Worm (Caenorhabditis elegans) whole organism, young adult: ENCODE results near the gene pqn-83.
A peak's percentile ranks its signal among the peaks of the same experiment; 100 is the strongest.

ENCODE experiments used
- C17E4.6 ChIP-seq: fragments of 200-800 bp; sonication (Bioruptor generic); IDR thresholded peaks from 2 replicates; pipeline ENCODE4 v1.3.6; 2022; ENCODE audit warnings: missing genetic modification reagents, missing genetic modification characterization, missing compliant biosample characterization
- F23B12.7 ChIP-seq: sonication (generic microtip); optimal IDR thresholded peaks from 2 replicates; lab custom pipeline; 2017; ENCODE audit warnings: missing genetic modification characterization, mild to moderate bottlenecking, missing compliant biosample characterization, antibody characterized with exemption, moderate library complexity; ENCODE audit not compliant: insufficient read depth
- F33H1.4 ChIP-seq: fragments of 200-800 bp; sonication (Bioruptor generic); IDR thresholded peaks from 2 replicates; pipeline ENCODE4 v1.3.6; 2022; ENCODE audit warnings: missing genetic modification reagents, missing genetic modification characterization, missing compliant biosample characterization
- F39B2.1 ChIP-seq: fragments of 200-800 bp; sonication (Bioruptor generic); IDR thresholded peaks from 2 replicates; pipeline ENCODE4 v1.3.6; 2022; ENCODE audit warnings: missing genetic modification reagents, missing genetic modification characterization, missing compliant biosample characterization
- F49E8.2 ChIP-seq: sonication (generic microtip); optimal IDR thresholded peaks from 3 replicates; lab custom pipeline; 2017; ENCODE audit warnings: missing genetic modification characterization, mild to moderate bottlenecking, missing compliant biosample characterization, antibody characterized with exemption, moderate library complexity; ENCODE audit not compliant: insufficient read depth
- T07F8.4 ChIP-seq: sonication (generic microtip); optimal IDR thresholded peaks from 2 replicates; lab custom pipeline; 2016; ENCODE audit warnings: mild to moderate bottlenecking, missing genetic modification characterization, moderate library complexity, missing compliant biosample characterization
- T26A5.8 ChIP-seq: sonication (generic microtip); optimal IDR thresholded peaks from 2 replicates; lab custom pipeline; 2016; ENCODE audit warnings: missing genetic modification characterization, missing compliant biosample characterization
- Y53G8AR.9 ChIP-seq: fragments of 200-800 bp; sonication (Bioruptor generic); conservative IDR thresholded peaks from 2 replicates; pipeline ENCODE4 v1.3.6; 2022; ENCODE audit warnings: missing genetic modification reagents, missing genetic modification characterization, missing compliant biosample characterization
- Y79H2A.3 ChIP-seq: fragments of 200-800 bp; sonication (Bioruptor generic); conservative IDR thresholded peaks from 2 replicates; pipeline ENCODE4 v1.3.6; 2022; ENCODE audit warnings: missing genetic modification reagents, missing genetic modification characterization, missing compliant biosample characterization
- ZK185.1 ChIP-seq: sonication (generic microtip); optimal IDR thresholded peaks from 2 replicates; lab custom pipeline; 2016; ENCODE audit warnings: mild to moderate bottlenecking, missing genetic modification characterization, missing compliant biosample characterization; ENCODE audit not compliant: poor library complexity, severe bottlenecking
- ama-1 ChIP-seq, 3 experiments: fragments of 150-350 bp in 1 of 3; sonication (generic microtip) in 2 of 3; optimal IDR thresholded peaks; 2 replicates each; lab custom pipeline; 2014 to 2018; ENCODE audit warnings: missing biosample characterization in 2 of 3, missing genetic modification characterization in 2 of 3, missing genetic modification reagents in 2 of 3
- aptf-3 ChIP-seq: fragments of 200-800 bp; sonication (Bioruptor generic); IDR thresholded peaks from 2 replicates; pipeline ENCODE4 v1.3.6; 2022; ENCODE audit warnings: missing genetic modification characterization, missing compliant biosample characterization
- atf-7 ChIP-seq: sonication (generic microtip); optimal IDR thresholded peaks from 2 replicates; lab custom pipeline; 2017; ENCODE audit warnings: mild to moderate bottlenecking, missing genetic modification characterization, missing compliant biosample characterization
- bed-1 ChIP-seq: fragments of 200-800 bp; sonication (Bioruptor generic); IDR thresholded peaks from 2 replicates; pipeline ENCODE4 v1.3.6; 2022; ENCODE audit warnings: missing genetic modification reagents, missing genetic modification characterization, missing compliant biosample characterization
- bed-2 ChIP-seq: fragments of 200-800 bp; sonication (Bioruptor generic); IDR thresholded peaks from 2 replicates; pipeline ENCODE4 v1.3.6; 2022; ENCODE audit warnings: missing genetic modification reagents, missing genetic modification characterization, missing compliant biosample characterization
- chd-7 ChIP-seq: sonication (generic microtip); optimal IDR thresholded peaks from 2 replicates; lab custom pipeline; 2016; ENCODE audit warnings: mild to moderate bottlenecking, missing genetic modification characterization, moderate library complexity, missing compliant biosample characterization
- dpl-1 ChIP-seq: fragments of 150-350 bp; optimal IDR thresholded peaks from 2 replicates; lab custom pipeline; 2014; ENCODE audit warnings: missing biosample characterization, missing genetic modification reagents, missing genetic modification characterization
- egl-44 ChIP-seq: fragments of 200-800 bp; sonication (Bioruptor generic); IDR thresholded peaks from 2 replicates; pipeline ENCODE4 v1.3.6; 2022; ENCODE audit warnings: missing genetic modification reagents, missing genetic modification characterization, missing compliant biosample characterization
- ekl-4 ChIP-seq: fragments of 200-800 bp; sonication (Bioruptor generic); IDR thresholded peaks from 2 replicates; pipeline ENCODE4 v1.3.6; 2022; ENCODE audit warnings: missing genetic modification reagents, missing genetic modification characterization, missing compliant biosample characterization
- gei-17 ChIP-seq: fragments of 200-800 bp; sonication (Bioruptor generic); optimal IDR thresholded peaks from 2 replicates; lab custom pipeline; 2018; ENCODE audit warnings: mild to moderate bottlenecking, missing genetic modification characterization, missing compliant biosample characterization
- him-1 ChIP-seq: sonication (generic microtip); optimal IDR thresholded peaks from 2 replicates; lab custom pipeline; 2016; ENCODE audit warnings: missing genotype, missing genetic modification reagents, missing genetic modification characterization, missing compliant biosample characterization
- hlh-26 ChIP-seq: fragments of 200-800 bp; sonication (Bioruptor generic); conservative IDR thresholded peaks from 2 replicates; pipeline ENCODE4 v1.3.6; 2022; ENCODE audit warnings: missing genetic modification reagents, missing genetic modification characterization, missing compliant biosample characterization
- hsf-1 ChIP-seq: fragments of 200-800 bp; sonication (Bioruptor generic); IDR thresholded peaks from 2 replicates; pipeline ENCODE4 v1.3.6; 2022; ENCODE audit warnings: missing genetic modification reagents, missing genetic modification characterization, missing compliant biosample characterization
- let-526 ChIP-seq: fragments of 200-800 bp; sonication (Bioruptor generic); IDR thresholded peaks from 2 replicates; pipeline ENCODE4 v1.3.6; 2022; ENCODE audit warnings: missing genetic modification reagents, missing genetic modification characterization, missing compliant biosample characterization
- lin-26 ChIP-seq: fragments of 200-800 bp; sonication (Bioruptor generic); IDR thresholded peaks from 2 replicates; pipeline ENCODE4 v1.3.6; 2022; ENCODE audit warnings: missing genetic modification reagents, missing genetic modification characterization, missing compliant biosample characterization
- lin-40 ChIP-seq: sonication (generic microtip); optimal IDR thresholded peaks from 2 replicates; lab custom pipeline; 2016; ENCODE audit warnings: missing genetic modification characterization, mild to moderate bottlenecking, missing compliant biosample characterization, missing genotype, missing genetic modification reagents
- madf-6 ChIP-seq: fragments of 200-800 bp; sonication (Bioruptor generic); IDR thresholded peaks from 2 replicates; pipeline ENCODE4 v1.3.6; 2022; ENCODE audit warnings: missing genetic modification reagents, missing genetic modification characterization, missing compliant biosample characterization
- nfyb-1 ChIP-seq: fragments of 200-800 bp; sonication (Bioruptor generic); IDR thresholded peaks from 2 replicates; pipeline ENCODE4 v1.3.6; 2022; ENCODE audit warnings: missing genetic modification reagents, missing genetic modification characterization, missing compliant biosample characterization
- nhr-27 ChIP-seq: fragments of 200-800 bp; sonication (Bioruptor generic); optimal IDR thresholded peaks from 2 replicates; lab custom pipeline; 2018; ENCODE audit warnings: mild to moderate bottlenecking, missing genetic modification characterization, moderate library complexity, missing compliant biosample characterization
- nhr-90 ChIP-seq: sonication (generic microtip); optimal IDR thresholded peaks from 2 replicates; lab custom pipeline; 2016; ENCODE audit warnings: missing genotype, mild to moderate bottlenecking, missing genetic modification characterization, missing compliant biosample characterization
- rpc-1 ChIP-seq, 2 experiments: fragments of 150-350 bp in 1 of 2; sonication (generic microtip) in 1 of 2; optimal IDR thresholded peaks; 2 replicates each; lab custom pipeline; 2014 to 2018; ENCODE audit warnings: missing biosample characterization in 1 of 2, missing genetic modification characterization in 1 of 2, missing genetic modification reagents in 1 of 2, missing genotype in 1 of 2
- snpc-1.1 ChIP-seq: sonication (generic microtip); optimal IDR thresholded peaks from 2 replicates; lab custom pipeline; 2017; ENCODE audit warnings: missing genetic modification characterization, mild to moderate bottlenecking, missing compliant biosample characterization, antibody characterized with exemption, moderate library complexity, missing genotype, missing genetic modification reagents; ENCODE audit not compliant: insufficient read depth
- somi-1 ChIP-seq: fragments of 200-800 bp; sonication (Bioruptor generic); optimal IDR thresholded peaks from 2 replicates; lab custom pipeline; 2018; ENCODE audit warnings: mild to moderate bottlenecking, missing genetic modification characterization, missing compliant biosample characterization
- tbx-9 ChIP-seq: sonication (generic microtip); optimal IDR thresholded peaks from 2 replicates; lab custom pipeline; 2016; ENCODE audit warnings: borderline replicate concordance, missing genetic modification characterization, inconsistent platforms, missing compliant biosample characterization
- tlf-1 ChIP-seq: fragments of 200-800 bp; sonication (Bioruptor generic); optimal IDR thresholded peaks from 2 replicates; lab custom pipeline; 2018; ENCODE audit warnings: mild to moderate bottlenecking, missing genetic modification characterization, missing compliant biosample characterization
- unc-130 ChIP-seq: sonication (generic microtip); optimal IDR thresholded peaks from 2 replicates; lab custom pipeline; 2016; ENCODE audit warnings: missing genetic modification reagents, missing genetic modification characterization, missing compliant biosample characterization
- zim-3 ChIP-seq: sonication (generic microtip); optimal IDR thresholded peaks from 2 replicates; lab custom pipeline; 2017; ENCODE audit warnings: mild to moderate bottlenecking, missing genetic modification characterization, moderate library complexity, missing compliant biosample characterization
- ztf-25 ChIP-seq: fragments of 200-800 bp; sonication (Bioruptor generic); IDR thresholded peaks from 2 replicates; pipeline ENCODE4 v1.3.6; 2022; ENCODE audit warnings: missing genetic modification reagents, missing genetic modification characterization, missing compliant biosample characterization
- ztf-3 ChIP-seq: fragments of 200-800 bp; sonication (Bioruptor generic); optimal IDR thresholded peaks from 2 replicates; lab custom pipeline; 2018; ENCODE audit warnings: mild to moderate bottlenecking, missing genetic modification characterization, missing compliant biosample characterization

Gene pqn-83

ce11 chrIII:13058140-13058539, 41.1 kb downstream of the pqn-83 start:
- TF ChIP-seq tlf-1, result no peak
- TF ChIP-seq F33H1.4 (GFP tag; lab: Robert Waterston, UW), result no peak
- TF ChIP-seq ekl-4, result no peak
- peak; percentile 14 for TF ChIP-seq lin-40 (tag; lab: Kevin White, UChicago)

- TF ChIP-seq ztf-25 (GFP tag; lab: Robert Waterston, UW) (no peak), zim-3 (tag; lab: Kevin White, UChicago) (no peak), snpc-1.1 (tag; lab: Kevin White, UChicago) (no peak), lin-26 (no peak), T26A5.8 (no peak), somi-1 (GFP tag; lab: Kevin White, UChicago) (peak; percentile 24)
Measured at ce11 chrIII:13056735-13057134, 42.5 kb downstream of the pqn-83 start.

- TF ChIP-seq nhr-27 (tag; lab: Kevin White, UChicago), result no peak
- no peak for TF ChIP-seq Y53G8AR.9
- no peak for TF ChIP-seq nhr-90 (tag; lab: Kevin White, UChicago)
- TF ChIP-seq dpl-1, result no peak
Measured at ce11 chrIII:13056230-13056629, 43.0 kb downstream of the pqn-83 start.

ce11 chrIII:13055342-13055741, 43.9 kb downstream of the pqn-83 start, which contains the start of gene F54F12.1:
TSS of gene F54F12.1 (minus strand) at chrIII:13055442.
- TF ChIP-seq T07F8.4 (no peak), F49E8.2 (tag; lab: Kevin White, UChicago) (no peak), let-526 (GFP tag; lab: Robert Waterston, UW) (no peak), aptf-3 (GFP tag; lab: Robert Waterston, UW) (no peak), ama-1 (optimal IDR thresholded peaks at IDR 0.05; lab: Kevin White, UChicago) (no peak), ama-1 (GFP tag; optimal IDR thresholded peaks at IDR 0.05; lab: Kevin White, UChicago) (no peak), gei-17 (GFP tag; lab: Kevin White, UChicago) (no peak), egl-44 (GFP tag; lab: Robert Waterston, UW) (no peak), F39B2.1 (no peak), nhr-90 (tag; lab: Kevin White, UChicago) (no peak), chd-7 (tag; lab: Kevin White, UChicago) (no peak), atf-7 (tag; lab: Kevin White, UChicago) (no peak), him-1 (tag; lab: Kevin White, UChicago) (no peak), madf-6 (GFP tag; lab: Robert Waterston, UW) (no peak), ztf-3 (no peak), F23B12.7 (no peak), nfyb-1 (GFP tag; lab: Robert Waterston, UW) (no peak), ztf-25 (GFP tag; lab: Robert Waterston, UW) (no peak), hsf-1 (GFP tag; lab: Robert Waterston, UW) (no peak), bed-2 (no peak)

ce11 chrIII:13049956-13050355, 49.3 kb downstream of the pqn-83 start:
- no peak for TF ChIP-seq tbx-9 (tag; lab: Kevin White, UChicago)
- no peak for TF ChIP-seq hlh-26 (GFP tag; lab: Robert Waterston, UW)
- TF ChIP-seq rpc-1 (optimal IDR thresholded peaks at IDR 0.05; lab: Kevin White, UChicago), result no peak
- TF ChIP-seq rpc-1 (tag; optimal IDR thresholded peaks at IDR 0.05; lab: Kevin White, UChicago), result no peak
- no peak for TF ChIP-seq ZK185.1 (tag; lab: Kevin White, UChicago)
- no peak for TF ChIP-seq unc-130
- TF ChIP-seq bed-1 (GFP tag; lab: Robert Waterston, UW), result no peak
- TF ChIP-seq Y79H2A.3 (GFP tag; lab: Robert Waterston, UW), result no peak
- TF ChIP-seq dpl-1, result no peak
- TF ChIP-seq T07F8.4, result no peak
- TF ChIP-seq C17E4.6 (GFP tag; lab: Robert Waterston, UW), result no peak
- TF ChIP-seq somi-1 (GFP tag; lab: Kevin White, UChicago), result no peak
- no peak for TF ChIP-seq egl-44 (GFP tag; lab: Robert Waterston, UW)
- TF ChIP-seq, all 124 proteins: peak for 0
